Fruit fly (Drosophila melanogaster) whole organism, prepupa: Measurements from ENCODE around the gene CG43338.

Source experiments
- Blimp-1 ChIP-seq: fragments of 200-800 bp; sonication (Bioruptor generic); optimal IDR thresholded peaks from 3 replicates; lab custom pipeline; 2017; ENCODE audit warnings: missing biosample characterization, missing genetic modification characterization, mild to moderate bottlenecking, moderate library complexity, missing genetic modification reagents
- CG10631 ChIP-seq: fragments of 200-800 bp; sonication (Bioruptor generic); optimal IDR thresholded peaks from 2 replicates; lab custom pipeline; 2016; ENCODE audit warnings: missing biosample characterization, missing genetic modification characterization
- CG11294 ChIP-seq: fragments of 200-800 bp; sonication (Bioruptor generic); IDR thresholded peaks from 2 replicates; pipeline ENCODE4 v1.3.6; 2022; ENCODE audit warnings: missing biosample characterization, missing genetic modification characterization
- CG15336 ChIP-seq: fragments of 200-800 bp; sonication (Bioruptor generic); IDR thresholded peaks from 2 replicates; pipeline ENCODE4 v1.3.6; 2022; ENCODE audit warnings: missing biosample characterization, missing genetic modification characterization
- CG16779 ChIP-seq: fragments of 200-800 bp; sonication (Bioruptor generic); optimal IDR thresholded peaks from 3 replicates; lab custom pipeline; 2017; ENCODE audit warnings: missing biosample characterization, mild to moderate bottlenecking, missing genetic modification characterization
- CG3032 ChIP-seq: fragments of 200-800 bp; optimal IDR thresholded peaks from 2 replicates; lab custom pipeline; 2019; ENCODE audit warnings: missing biosample characterization, mild to moderate bottlenecking, missing genetic modification characterization, moderate library complexity
- CG31627 ChIP-seq: fragments of 200-800 bp; sonication (Bioruptor generic); optimal IDR thresholded peaks from 3 replicates; lab custom pipeline; 2016; ENCODE audit warnings: missing biosample characterization, missing genetic modification characterization
- CG32006 ChIP-seq: fragments of 200-800 bp; sonication (Bioruptor generic); optimal IDR thresholded peaks from 3 replicates; lab custom pipeline; 2017; ENCODE audit warnings: missing biosample characterization, mild to moderate bottlenecking, missing genetic modification characterization
- CG34406 ChIP-seq: fragments of 200-800 bp; sonication (Bioruptor generic); optimal IDR thresholded peaks from 3 replicates; lab custom pipeline; 2016; ENCODE audit warnings: missing biosample characterization, missing genetic modification characterization
- CG4318 ChIP-seq: fragments of 200-800 bp; sonication (Bioruptor generic); optimal IDR thresholded peaks from 3 replicates; lab custom pipeline; 2017; ENCODE audit warnings: missing biosample characterization, mild to moderate bottlenecking, missing genetic modification characterization
- CG6163 ChIP-seq: fragments of 200-800 bp; sonication (Bioruptor generic); IDR thresholded peaks from 3 replicates; pipeline ENCODE4 v1.3.6; 2022; ENCODE audit warnings: missing biosample characterization, missing genetic modification characterization
- CG6276 ChIP-seq: fragments of 200-800 bp; sonication (Bioruptor generic); optimal IDR thresholded peaks from 2 replicates; lab custom pipeline; 2017; ENCODE audit warnings: missing biosample characterization, mild to moderate bottlenecking, missing genetic modification characterization
- CG6792 ChIP-seq: fragments of 200-800 bp; sonication (Bioruptor generic); optimal IDR thresholded peaks from 3 replicates; lab custom pipeline; 2016; ENCODE audit warnings: missing biosample characterization, missing genetic modification characterization
- CG6808 ChIP-seq: fragments of 200-800 bp; sonication (Bioruptor generic); optimal IDR thresholded peaks from 3 replicates; lab custom pipeline; 2017; ENCODE audit warnings: missing biosample characterization, missing genetic modification characterization, mild to moderate bottlenecking, moderate library complexity, missing genetic modification reagents
- CG7368 ChIP-seq: fragments of 200-800 bp; sonication (Bioruptor generic); optimal IDR thresholded peaks from 3 replicates; lab custom pipeline; 2016; ENCODE audit warnings: missing biosample characterization, missing genetic modification characterization
- CG8319 ChIP-seq: fragments of 200-800 bp; sonication (Bioruptor generic); optimal IDR thresholded peaks from 3 replicates; lab custom pipeline; 2016; ENCODE audit warnings: missing biosample characterization, missing genetic modification characterization
- CG9139 ChIP-seq: fragments of 200-800 bp; sonication (Bioruptor generic); optimal IDR thresholded peaks from 3 replicates; lab custom pipeline; 2017; ENCODE audit warnings: missing biosample characterization, mild to moderate bottlenecking, missing genetic modification characterization
- Eip75B ChIP-seq: fragments of 200-800 bp; sonication (Bioruptor generic); optimal IDR thresholded peaks from 3 replicates; lab custom pipeline; 2016; ENCODE audit warnings: missing biosample characterization, missing genetic modification characterization
- Eip93F ChIP-seq: fragments of 200-800 bp; sonication (Bioruptor generic); optimal IDR thresholded peaks from 2 replicates; lab custom pipeline; 2016; ENCODE audit warnings: missing biosample characterization, mild to moderate bottlenecking, missing genetic modification characterization
- Ets21C ChIP-seq: fragments of 200-800 bp; sonication (Bioruptor generic); optimal IDR thresholded peaks from 3 replicates; lab custom pipeline; 2016; ENCODE audit warnings: missing biosample characterization, missing genetic modification characterization
- Ets96B ChIP-seq: fragments of 200-800 bp; optimal IDR thresholded peaks from 2 replicates; lab custom pipeline; 2019; ENCODE audit warnings: missing biosample characterization, mild to moderate bottlenecking, missing genetic modification characterization, moderate library complexity
- Gug ChIP-seq: fragments of 200-800 bp; sonication (Bioruptor generic); IDR thresholded peaks from 2 replicates; pipeline ENCODE4 v1.3.6; 2022; ENCODE audit warnings: missing biosample characterization, missing genetic modification characterization
- Hr38 ChIP-seq: sonication (Bioruptor generic); optimal IDR thresholded peaks from 2 replicates; lab custom pipeline; 2016; ENCODE audit warnings: missing biosample characterization, missing genetic modification characterization
- Hr39 ChIP-seq: fragments of 200-800 bp; sonication (Bioruptor generic); optimal IDR thresholded peaks from 2 replicates; lab custom pipeline; 2016; ENCODE audit warnings: missing biosample characterization, missing genetic modification characterization
- Hr4 ChIP-seq: fragments of 200-800 bp; sonication (Bioruptor generic); optimal IDR thresholded peaks from 3 replicates; lab custom pipeline; 2016; ENCODE audit warnings: missing biosample characterization, missing genetic modification characterization
- Lpt ChIP-seq: fragments of 200-800 bp; sonication (Bioruptor generic); optimal IDR thresholded peaks from 3 replicates; lab custom pipeline; 2016; ENCODE audit warnings: missing biosample characterization, missing genetic modification characterization
- OdsH ChIP-seq: fragments of 200-800 bp; sonication (Bioruptor generic); optimal IDR thresholded peaks from 3 replicates; lab custom pipeline; 2016; ENCODE audit warnings: missing biosample characterization, missing genetic modification characterization
- Smox ChIP-seq: fragments of 200-800 bp; sonication (Bioruptor generic); optimal IDR thresholded peaks from 3 replicates; lab custom pipeline; 2016; ENCODE audit warnings: missing biosample characterization, missing genetic modification characterization
- Sox102F ChIP-seq: fragments of 200-800 bp; sonication (Bioruptor generic); optimal IDR thresholded peaks from 2 replicates; lab custom pipeline; 2016; ENCODE audit warnings: missing biosample characterization, mild to moderate bottlenecking, missing genetic modification characterization
- Sox14 ChIP-seq: fragments of 200-800 bp; sonication (Bioruptor generic); optimal IDR thresholded peaks from 3 replicates; lab custom pipeline; 2016; ENCODE audit warnings: missing biosample characterization, missing genetic modification characterization
- acj6 ChIP-seq: fragments of 200-800 bp; sonication (Bioruptor generic); optimal IDR thresholded peaks from 3 replicates; lab custom pipeline; 2016; ENCODE audit warnings: missing biosample characterization, missing genetic modification characterization
- cyc ChIP-seq: fragments of 200-800 bp; sonication (Bioruptor generic); optimal IDR thresholded peaks from 3 replicates; lab custom pipeline; 2016; ENCODE audit warnings: missing biosample characterization, missing genetic modification characterization
- dsx ChIP-seq: fragments of 200-800 bp; optimal IDR thresholded peaks from 3 replicates; lab custom pipeline; 2019; ENCODE audit warnings: missing biosample characterization, mild to moderate bottlenecking, missing genetic modification characterization, moderate library complexity; ENCODE audit not compliant: poor library complexity, severe bottlenecking
- eg ChIP-seq: fragments of 200-800 bp; sonication (Bioruptor generic); IDR thresholded peaks from 3 replicates; pipeline ENCODE4 v1.3.6; 2022; ENCODE audit warnings: missing biosample characterization, missing genetic modification characterization
- esn ChIP-seq: fragments of 200-800 bp; sonication (Bioruptor generic); optimal IDR thresholded peaks from 2 replicates; lab custom pipeline; 2016; ENCODE audit warnings: missing biosample characterization, mild to moderate bottlenecking, missing genetic modification characterization, moderate library complexity
- fd59A ChIP-seq: fragments of 200-800 bp; sonication (Bioruptor generic); optimal IDR thresholded peaks from 2 replicates; lab custom pipeline; 2017; ENCODE audit warnings: missing biosample characterization, mild to moderate bottlenecking, missing genetic modification characterization, missing genetic modification reagents
- fd85E ChIP-seq: fragments of 200-800 bp; sonication (Bioruptor generic); optimal IDR thresholded peaks from 3 replicates; lab custom pipeline; 2016; ENCODE audit warnings: missing biosample characterization, missing genetic modification characterization
- fkh ChIP-seq: fragments of 200-800 bp; sonication (Bioruptor generic); optimal IDR thresholded peaks from 3 replicates; lab custom pipeline; 2017; ENCODE audit warnings: missing biosample characterization, mild to moderate bottlenecking, missing genetic modification characterization, moderate library complexity
- pdm3 ChIP-seq: fragments of 200-800 bp; sonication (Bioruptor generic); optimal IDR thresholded peaks from 3 replicates; lab custom pipeline; 2016; ENCODE audit warnings: missing biosample characterization, missing genetic modification characterization
- salr ChIP-seq, 2 experiments: fragments of 200-800 bp; sonication (Bioruptor generic); optimal IDR thresholded peaks; 3 replicates each; lab custom pipeline; 2016 to 2018; ENCODE audit warnings: missing biosample characterization in 2 of 2, missing genetic modification characterization in 2 of 2, mild to moderate bottlenecking in 1 of 2
- spab ChIP-seq: fragments of 200-800 bp; sonication (Bioruptor generic); optimal IDR thresholded peaks from 2 replicates; lab custom pipeline; 2017; ENCODE audit warnings: missing biosample characterization, mild to moderate bottlenecking, missing genetic modification characterization, missing genetic modification reagents
- svp ChIP-seq: fragments of 200-800 bp; sonication (Bioruptor generic); peaks from one replicate; lab custom pipeline; 2016; ENCODE audit warnings: missing biosample characterization, missing genetic modification characterization
- topi ChIP-seq: fragments of 200-800 bp; sonication (Bioruptor generic); optimal IDR thresholded peaks from 3 replicates; lab custom pipeline; 2016; ENCODE audit warnings: missing biosample characterization, missing genetic modification characterization

CG43338 gene

DNA sequence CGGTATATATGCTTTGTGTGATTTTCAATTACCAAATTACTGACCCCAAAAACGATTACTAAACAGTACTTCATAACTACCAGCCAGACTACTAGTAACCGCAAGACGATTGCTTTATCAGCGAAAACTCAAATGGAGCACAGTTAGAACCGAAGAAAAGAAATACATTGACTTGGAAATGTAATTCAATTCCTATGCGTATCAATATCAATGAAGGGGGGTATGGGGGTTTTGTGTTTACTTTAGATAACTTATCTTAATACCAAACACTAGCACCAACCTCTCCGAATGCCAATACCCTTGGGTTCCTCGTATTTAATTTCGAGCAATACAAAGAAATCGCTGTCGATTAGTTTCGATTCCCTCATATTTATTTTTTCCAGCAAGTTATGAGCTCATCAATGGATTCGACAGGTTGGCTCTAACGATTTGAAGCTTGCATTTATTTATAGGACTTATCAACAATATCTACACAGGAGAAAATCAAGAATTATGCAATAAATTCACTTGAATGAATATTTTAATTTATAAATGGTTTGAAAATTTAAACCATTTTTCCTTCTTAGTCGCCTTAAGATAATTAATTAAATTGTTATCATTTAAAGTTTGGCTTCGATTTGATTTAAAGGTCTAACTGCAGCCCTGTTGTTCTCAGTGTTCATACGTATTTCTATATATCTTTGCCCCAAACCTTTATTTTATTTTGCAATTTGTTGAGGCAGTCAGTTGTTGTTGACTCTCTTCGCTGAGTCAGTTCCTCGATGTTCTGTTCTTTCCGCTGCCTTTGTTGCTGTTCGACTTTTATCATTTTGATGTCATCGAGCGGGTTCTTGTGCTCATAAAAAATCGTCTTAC lies 49.5 kb downstream of the CG43338 start (continued):
- TF ChIP-seq Eip93F (GFP tag; lab: Kevin White, UChicago) (peak; percentile 71), Sox14 (peak; percentile 87), CG34406 (GFP tag; lab: Kevin White, UChicago) (peak; percentile 87), Hr4 (peak; percentile 32), CG31627 (GFP tag; lab: Kevin White, UChicago) (peak; percentile 85), Ets96B (tag; lab: Kevin White, UChicago) (peak; percentile 64), fd59A (peak; percentile 66), CG3032 (tag; lab: Kevin White, UChicago) (peak; percentile 75), CG16779 (tag; lab: Kevin White, UChicago) (peak; percentile 38), Blimp-1 (peak; percentile 60), CG32006 (GFP tag; lab: Kevin White, UChicago) (peak; percentile 56), Hr38 (GFP tag; lab: Kevin White, UChicago) (no peak), CG4318 (GFP tag; lab: Kevin White, UChicago) (no peak), CG7368 (GFP tag; lab: Kevin White, UChicago) (peak; percentile 78), Eip75B (GFP tag; lab: Kevin White, UChicago) (peak; percentile 68), salr (GFP tag; optimal IDR thresholded peaks at IDR 0.05; lab: Kevin White, UChicago) (peak; percentile 1 to 63), CG15336 (GFP tag; lab: Robert Waterston, UW) (peak; percentile 49; the same call in 1 of the 2 replicates), Lpt (GFP tag; lab: Kevin White, UChicago) (peak; percentile 15), spab (GFP tag; lab: Kevin White, UChicago) (peak; percentile 75), cyc (GFP tag; lab: Kevin White, UChicago) (peak; percentile 86), acj6 (GFP tag; lab: Kevin White, UChicago) (peak; percentile 78), Smox (peak; percentile 89), CG9139 (GFP tag; lab: Kevin White, UChicago) (peak; percentile 36), CG6792 (GFP tag; lab: Kevin White, UChicago) (peak; percentile 78), Ets21C (GFP tag; lab: Kevin White, UChicago) (peak; percentile 82)

DNA sequence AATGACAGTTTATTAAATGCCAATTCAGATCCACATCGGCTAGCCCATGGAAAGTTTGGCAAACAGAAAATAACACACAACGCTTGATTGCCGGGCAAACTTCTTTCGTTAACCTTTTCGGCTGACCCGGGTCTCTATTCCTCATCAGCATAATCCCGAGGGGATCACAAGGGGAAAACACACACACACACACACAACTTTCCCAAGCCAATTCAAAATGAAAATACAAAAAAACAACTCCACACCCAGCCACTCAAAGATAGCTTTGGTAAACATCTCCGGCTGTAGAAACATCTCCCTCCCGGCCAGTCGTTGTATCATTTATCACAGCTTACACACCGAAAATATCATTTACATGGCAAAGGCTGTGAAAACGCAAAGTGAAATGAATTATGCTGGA lies 50.9 kb downstream of the CG43338 start:
- no peak for TF ChIP-seq CG6808 (GFP tag; lab: Kevin White, UChicago)
- TF ChIP-seq fkh: peak; percentile 1

dm6 chr2L:18617003-18617402 lies 54.0 kb downstream of the CG43338 start, which contains the start of gene MESR3:
MESR3 (plus strand) TSS chr2L:18617256.
- TF ChIP-seq CG6808 (GFP tag; lab: Kevin White, UChicago) (peak; percentile 63), Ets21C (GFP tag; lab: Kevin White, UChicago) (no peak), Smox (no peak), Ets96B (tag; lab: Kevin White, UChicago) (peak; percentile 76), CG4318 (GFP tag; lab: Kevin White, UChicago) (peak; percentile 4), Hr39 (GFP tag; lab: Kevin White, UChicago) (no peak), Hr4 (no peak), Sox14 (no peak), pdm3 (no peak), CG3032 (tag; lab: Kevin White, UChicago) (peak; percentile 79), CG6163 (GFP tag; lab: Robert Waterston, UW) (peak; percentile 86), CG16779 (tag; lab: Kevin White, UChicago) (no peak), acj6 (GFP tag; lab: Kevin White, UChicago) (no peak), Hr38 (GFP tag; lab: Kevin White, UChicago) (no peak), fd85E (GFP tag; lab: Kevin White, UChicago) (peak; percentile 64), CG31627 (GFP tag; lab: Kevin White, UChicago) (peak; percentile 7), eg (GFP tag; lab: Robert Waterston, UW) (peak; percentile 86), topi (GFP tag; lab: Kevin White, UChicago) (no peak), esn (peak; percentile 53), Sox102F (GFP tag; lab: Kevin White, UChicago) (no peak), CG6276 (GFP tag; lab: Kevin White, UChicago) (no peak), svp (GFP tag; lab: Kevin White, UChicago) (no peak), CG32006 (GFP tag; lab: Kevin White, UChicago) (no peak), Gug (GFP tag; lab: Robert Waterston, UW) (peak; percentile 34; the same call in 1 of the 2 replicates), dsx (GFP tag; lab: Kevin White, UChicago) (peak; percentile 79), Eip75B (GFP tag; lab: Kevin White, UChicago) (no peak), OdsH (GFP tag; lab: Kevin White, UChicago) (no peak), CG8319 (GFP tag; lab: Kevin White, UChicago) (no peak), CG7368 (GFP tag; lab: Kevin White, UChicago) (peak; percentile 67), CG11294 (GFP tag; lab: Robert Waterston, UW) (0 out of 2 replicates have a peak, but pooled peaks have one; percentile 22), fd59A (no peak), Eip93F (GFP tag; lab: Kevin White, UChicago) (peak; percentile 57), CG10631 (GFP tag; lab: Kevin White, UChicago) (no peak), CG15336 (GFP tag; lab: Robert Waterston, UW) (0 out of 2 replicates have a peak, but pooled peaks have one; percentile 42)
